Fruit fly (Drosophila melanogaster): ENCODE measurements around the gene Prx4.
A peak's percentile ranks its signal among the peaks of the same experiment; 100 is the strongest.

The Prx4 gene

dm6 chr3L:3083329-3084083, 41.3 kb downstream of the Prx4 start:
- TF ChIP-seq Snoo (tag; optimal IDR thresholded peaks at IDR 0.05) (no peak), CG34367 (tag; optimal IDR thresholded peaks at IDR 0.05) (no peak), Ets98B (GFP tag; IDR thresholded peaks at IDR 0.05) (0 out of 2 replicates have a peak, but pooled peaks have one; percentile 21)

- no peak for TF ChIP-seq D1 (tag; optimal IDR thresholded peaks at IDR 0.05)
- TF ChIP-seq CG13204 (GFP tag; optimal IDR thresholded peaks at IDR 0.05) = no peak
- TF ChIP-seq rn (GFP tag; IDR thresholded peaks at IDR 0.05) = no peak
These were observed 46.9 kb downstream of the Prx4 start for dm6 chr3L:3089012-3089411.

dm6 chr3L:3090581-3091345, 48.6 kb downstream of the Prx4 start:
- TF ChIP-seq EcR (GFP tag; optimal IDR thresholded peaks at IDR 0.05) (peak; percentile 6), CG15710 (tag; optimal IDR thresholded peaks at IDR 0.05) (no peak), CG9948 (tag; optimal IDR thresholded peaks at IDR 0.05) (no peak), Pif1B (GFP tag; optimal IDR thresholded peaks at IDR 0.05) (no peak), CG10348 (GFP tag; IDR thresholded peaks at IDR 0.05) (no peak), CG8301 (tag; optimal IDR thresholded peaks at IDR 0.05) (no peak), CG32121 (GFP tag; IDR thresholded peaks at IDR 0.05) (0 out of 2 replicates have a peak, but pooled peaks have one; percentile 25), CG14655 (GFP tag; optimal IDR thresholded peaks at IDR 0.05) (no peak), CG34367 (tag; optimal IDR thresholded peaks at IDR 0.05) (no peak), CG12605 (GFP tag; IDR thresholded peaks at IDR 0.05) (peak; percentile 17; the same call in 1 of the 2 replicates), D1 (tag; optimal IDR thresholded peaks at IDR 0.05) (no peak), CG17806 (tag; optimal IDR thresholded peaks at IDR 0.05) (no peak), gl (tag; optimal IDR thresholded peaks at IDR 0.05) (no peak), fd96Ca (GFP tag; IDR thresholded peaks at IDR 0.05) (no peak; the same call in 2 of the 3 replicates), rn (GFP tag; IDR thresholded peaks at IDR 0.05) (no peak), CG13204 (GFP tag; optimal IDR thresholded peaks at IDR 0.05) (no peak), Pif1A (GFP tag; optimal IDR thresholded peaks at IDR 0.05) (no peak), CG4496 (GFP tag; IDR thresholded peaks at IDR 0.05) (no peak), Snoo (tag; optimal IDR thresholded peaks at IDR 0.05) (no peak), Ets98B (GFP tag; IDR thresholded peaks at IDR 0.05) (peak; percentile 19; the same call in 1 of the 2 replicates), CG8159 (tag; optimal IDR thresholded peaks at IDR 0.05) (no peak)
